Worm (Caenorhabditis elegans) whole organism, late embryonic: ENCODE results near the gene ZK688.5.

Source experiments
- ama-1 ChIP-seq: fragments of 150-350 bp; optimal IDR thresholded peaks from 2 replicates; lab custom pipeline; 2014
- ceh-9 ChIP-seq: sonication (generic microtip); optimal IDR thresholded peaks from 2 replicates; lab custom pipeline; 2016; ENCODE audit warnings: mild to moderate bottlenecking, missing genetic modification characterization, inconsistent platforms, missing compliant biosample characterization
- elt-2 ChIP-seq: sonication (generic microtip); optimal IDR thresholded peaks from 2 replicates; lab custom pipeline; 2016; ENCODE audit warnings: missing genetic modification reagents, missing genetic modification characterization, missing compliant biosample characterization
- mec-3 ChIP-seq: sonication (generic microtip); optimal IDR thresholded peaks from 2 replicates; lab custom pipeline; 2016; ENCODE audit warnings: borderline replicate concordance, missing genetic modification characterization, missing compliant biosample characterization
- nhr-11 ChIP-seq: fragments of 150-350 bp; optimal IDR thresholded peaks from 2 replicates; lab custom pipeline; 2014; ENCODE audit warnings: missing biosample characterization, missing genetic modification characterization
- nhr-232 ChIP-seq: sonication (generic microtip); optimal IDR thresholded peaks from 2 replicates; lab custom pipeline; 2016; ENCODE audit warnings: missing genetic modification characterization, missing compliant biosample characterization
- ttx-3 ChIP-seq: sonication (generic microtip); optimal IDR thresholded peaks from 2 replicates; lab custom pipeline; 2016; ENCODE audit warnings: missing genetic modification reagents, missing genetic modification characterization, missing compliant biosample characterization
- unc-3 ChIP-seq, 2 experiments: fragments of 200-800 bp in 1 of 2; sonication (Bioruptor generic) in 1 of 2; sonication (generic microtip) in 1 of 2; conservative IDR thresholded peaks in 1 of 2; optimal IDR thresholded peaks in 1 of 2; 2 replicates each; pipeline versions ENCODE4 v1.3.6 to Lab custom; 2016 to 2022; ENCODE audit warnings: missing compliant biosample characterization in 2 of 2, missing genetic modification characterization in 2 of 2, missing genetic modification reagents in 1 of 2

- no peak for TF ChIP-seq elt-2 (tag; lab: Kevin White, UChicago)
- TF ChIP-seq mec-3 (tag; lab: Kevin White, UChicago) = no peak
- TF ChIP-seq ceh-9 (tag; lab: Kevin White, UChicago) = no peak
- TF ChIP-seq unc-3 (GFP tag; conservative IDR thresholded peaks at IDR 0.05; lab: Robert Waterston, UW) = no peak
- TF ChIP-seq unc-3 (tag; optimal IDR thresholded peaks at IDR 0.05; lab: Kevin White, UChicago) = no peak
- no peak for TF ChIP-seq ttx-3 (tag; lab: Kevin White, UChicago)
- TF ChIP-seq nhr-232 (tag; lab: Kevin White, UChicago) = no peak
- no peak for TF ChIP-seq nhr-11 (tag; lab: Kevin White, UChicago)
- no peak for TF ChIP-seq ama-1 (lab: Kevin White, UChicago)
These were observed 41.8 kb upstream of the ZK688.5 start, which contains the start of gene ran-2 for ce11 chrIII:7933235-7933634.
